Fruit fly (Drosophila melanogaster) whole organism, embryonic: ENCODE results near the gene Eip63F-1.

Source experiments
- Ada2b ChIP-seq: fragments of 200-800 bp; sonication (Bioruptor generic); IDR thresholded peaks from 2 replicates; pipeline ENCODE4 v1.3.6; 2022; ENCODE audit warnings: missing biosample characterization, missing genetic modification characterization
- CG10979 ChIP-seq: fragments of 200-800 bp; sonication (Bioruptor generic); optimal IDR thresholded peaks from 2 replicates; lab custom pipeline; 2018; ENCODE audit warnings: missing biosample characterization, mild to moderate bottlenecking, missing genetic modification characterization, moderate library complexity
- CG1233 ChIP-seq: fragments of 200-800 bp; sonication (Bioruptor generic); optimal IDR thresholded peaks from 4 replicates; lab custom pipeline; 2018; ENCODE audit warnings: missing biosample characterization, mild to moderate bottlenecking, missing genetic modification characterization
- CG13775 ChIP-seq: fragments of 200-800 bp; sonication (Bioruptor generic); optimal IDR thresholded peaks from 3 replicates; lab custom pipeline; 2017; ENCODE audit warnings: missing biosample characterization, mild to moderate bottlenecking, missing genetic modification characterization
- CG14710 ChIP-seq: fragments of 200-800 bp; sonication (Bioruptor generic); optimal IDR thresholded peaks from 3 replicates; lab custom pipeline; 2019; ENCODE audit warnings: missing biosample characterization, mild to moderate bottlenecking, missing genetic modification characterization, moderate library complexity
- CG15696 ChIP-seq: fragments of 200-800 bp; sonication (Bioruptor generic); optimal IDR thresholded peaks from 2 replicates; lab custom pipeline; 2019; ENCODE audit warnings: missing biosample characterization, mild to moderate bottlenecking, missing genetic modification characterization, moderate library complexity
- CG1603 ChIP-seq: fragments of 200-800 bp; sonication (Bioruptor generic); optimal IDR thresholded peaks from 2 replicates; lab custom pipeline; 2019; ENCODE audit warnings: missing biosample characterization, mild to moderate bottlenecking, missing genetic modification characterization, moderate library complexity
- CG17186 ChIP-seq: fragments of 200-800 bp; sonication (Bioruptor generic); optimal IDR thresholded peaks from 3 replicates; lab custom pipeline; 2017; ENCODE audit warnings: missing biosample characterization, missing genetic modification reagents, missing genetic modification characterization
- CG17829 ChIP-seq: fragments of 200-800 bp; optimal IDR thresholded peaks from 2 replicates; lab custom pipeline; 2019; ENCODE audit warnings: missing biosample characterization, mild to moderate bottlenecking, missing genetic modification characterization, moderate library complexity
- CG2202 ChIP-seq: fragments of 200-800 bp; sonication (Bioruptor generic); optimal IDR thresholded peaks from 2 replicates; lab custom pipeline; 2018; ENCODE audit warnings: missing biosample characterization, mild to moderate bottlenecking, missing genetic modification characterization
- CG2712 ChIP-seq: fragments of 200-800 bp; optimal IDR thresholded peaks from 3 replicates; lab custom pipeline; 2019; ENCODE audit warnings: missing biosample characterization, mild to moderate bottlenecking, missing genetic modification characterization, moderate library complexity
- CG3838 ChIP-seq: fragments of 200-800 bp; sonication (Bioruptor generic); optimal IDR thresholded peaks from 3 replicates; lab custom pipeline; 2016; ENCODE audit warnings: missing biosample characterization, missing genetic modification characterization
- CG3995 ChIP-seq: fragments of 200-800 bp; sonication (Bioruptor generic); optimal IDR thresholded peaks from 3 replicates; lab custom pipeline; 2016; ENCODE audit warnings: missing biosample characterization, missing genetic modification characterization
- CG8765 ChIP-seq: fragments of 200-800 bp; sonication (Bioruptor generic); IDR thresholded peaks from 2 replicates; pipeline ENCODE4 v1.3.6; 2022; ENCODE audit warnings: missing biosample characterization, missing genetic modification characterization
- CTCF ChIP-seq: fragments of 200-800 bp; sonication (Bioruptor generic); optimal IDR thresholded peaks from 2 replicates; lab custom pipeline; 2017; ENCODE audit warnings: missing biosample characterization, mild to moderate bottlenecking, missing genetic modification characterization, moderate library complexity
- D19A ChIP-seq: fragments of 200-800 bp; optimal IDR thresholded peaks from 3 replicates; lab custom pipeline; 2019; ENCODE audit warnings: missing biosample characterization, mild to moderate bottlenecking, missing genetic modification characterization, moderate library complexity
- Dip3 ChIP-seq: fragments of 200-800 bp; sonication (Bioruptor generic); optimal IDR thresholded peaks from 3 replicates; lab custom pipeline; 2016; ENCODE audit warnings: missing biosample characterization, missing genetic modification characterization
- Drgx ChIP-seq: fragments of 200-800 bp; sonication (Bioruptor generic); IDR thresholded peaks from 2 replicates; pipeline ENCODE4 v1.3.6; 2022; ENCODE audit warnings: missing biosample characterization, missing genetic modification characterization
- E2f1 ChIP-seq: fragments of 200-800 bp; sonication (Bioruptor generic); IDR thresholded peaks from 2 replicates; pipeline ENCODE4 v1.3.6; 2022; ENCODE audit warnings: missing biosample characterization, missing genetic modification characterization
- Ets65A ChIP-seq: fragments of 200-800 bp; sonication (Bioruptor generic); peaks from one replicate; lab custom pipeline; 2016; ENCODE audit warnings: missing biosample characterization, missing genetic modification characterization
- HLH3B ChIP-seq: fragments of 200-800 bp; sonication (Bioruptor generic); IDR thresholded peaks from 2 replicates; pipeline ENCODE4 v1.3.6; 2022; ENCODE audit warnings: missing biosample characterization, missing genetic modification characterization
- Nf-YC ChIP-seq: fragments of 200-800 bp; optimal IDR thresholded peaks from 3 replicates; lab custom pipeline; 2019; ENCODE audit warnings: missing biosample characterization, mild to moderate bottlenecking, missing genetic modification characterization, moderate library complexity
- Ravus ChIP-seq: fragments of 200-800 bp; sonication (Bioruptor generic); IDR thresholded peaks from 2 replicates; pipeline ENCODE4 v1.3.6; 2022; ENCODE audit warnings: missing biosample characterization, missing genetic modification characterization
- Sry-δ ChIP-seq: fragments of 200-800 bp; sonication (Bioruptor generic); optimal IDR thresholded peaks from 2 replicates; lab custom pipeline; 2016; ENCODE audit warnings: missing biosample characterization, missing genetic modification characterization
- Ssrp ChIP-seq: fragments of 200-800 bp; sonication (Bioruptor generic); optimal IDR thresholded peaks from 2 replicates; lab custom pipeline; 2018; ENCODE audit warnings: missing biosample characterization, mild to moderate bottlenecking, missing genetic modification characterization, moderate library complexity
- ase ChIP-seq: fragments of 200-800 bp; sonication (Bioruptor generic); IDR thresholded peaks from 3 replicates; pipeline ENCODE4 v1.3.6; 2022; ENCODE audit warnings: missing biosample characterization, missing genetic modification characterization
- az2 ChIP-seq: fragments of 200-800 bp; sonication (Bioruptor generic); optimal IDR thresholded peaks from 3 replicates; lab custom pipeline; 2016; ENCODE audit warnings: missing biosample characterization, missing genetic modification characterization
- crol ChIP-seq: fragments of 200-800 bp; sonication (Bioruptor generic); IDR thresholded peaks from 2 replicates; pipeline ENCODE4 v1.3.6; 2022; ENCODE audit warnings: missing biosample characterization, missing genetic modification characterization
- danr ChIP-seq: fragments of 200-800 bp; sonication (Bioruptor generic); IDR thresholded peaks from 2 replicates; pipeline ENCODE4 v1.3.6; 2022; ENCODE audit warnings: missing biosample characterization, missing genetic modification characterization
- dimm ChIP-seq: fragments of 200-800 bp; sonication (Bioruptor generic); IDR thresholded peaks from 2 replicates; pipeline ENCODE4 v1.3.6; 2022; ENCODE audit warnings: missing biosample characterization, missing genetic modification characterization
- dmrt11E ChIP-seq: fragments of 200-800 bp; sonication (Bioruptor generic); optimal IDR thresholded peaks from 3 replicates; lab custom pipeline; 2018; ENCODE audit warnings: missing biosample characterization, mild to moderate bottlenecking, missing genetic modification characterization, moderate library complexity
- eyg ChIP-seq: fragments of 200-800 bp; sonication (Bioruptor generic); optimal IDR thresholded peaks from 3 replicates; lab custom pipeline; 2016; ENCODE audit warnings: missing biosample characterization, missing genetic modification characterization
- fd3F ChIP-seq: fragments of 200-800 bp; sonication (Bioruptor generic); optimal IDR thresholded peaks from 2 replicates; lab custom pipeline; 2018; ENCODE audit warnings: missing biosample characterization, mild to moderate bottlenecking, missing genetic modification characterization, moderate library complexity
- gem ChIP-seq: fragments of 200-800 bp; sonication (Bioruptor generic); optimal IDR thresholded peaks from 2 replicates; lab custom pipeline; 2019; ENCODE audit warnings: missing biosample characterization, mild to moderate bottlenecking, missing genetic modification characterization, moderate library complexity
- phol ChIP-seq: fragments of 200-800 bp; sonication (Bioruptor generic); optimal IDR thresholded peaks from 3 replicates; lab custom pipeline; 2018; ENCODE audit warnings: missing biosample characterization, mild to moderate bottlenecking, missing genetic modification characterization, moderate library complexity
- pros ChIP-seq: fragments of 200-800 bp; sonication (Bioruptor generic); optimal IDR thresholded peaks from 3 replicates; lab custom pipeline; 2019; ENCODE audit warnings: missing biosample characterization, mild to moderate bottlenecking, missing genetic modification characterization, moderate library complexity
- sens ChIP-seq: fragments of 200-800 bp; sonication (Bioruptor generic); peaks from one replicate; lab custom pipeline; 2016; ENCODE audit warnings: missing biosample characterization, missing genetic modification characterization
- seq ChIP-seq: fragments of 200-800 bp; sonication (Bioruptor generic); IDR thresholded peaks from 2 replicates; pipeline ENCODE4 v1.3.6; 2022; ENCODE audit warnings: missing biosample characterization, missing genetic modification characterization
- so ChIP-seq: fragments of 200-800 bp; sonication (Bioruptor generic); IDR thresholded peaks from 3 replicates; pipeline ENCODE4 v1.3.6; 2022; ENCODE audit warnings: missing biosample characterization, missing genetic modification characterization
- sr ChIP-seq: fragments of 200-800 bp; sonication (Bioruptor generic); IDR thresholded peaks from 3 replicates; pipeline ENCODE4 v1.3.6; 2022; ENCODE audit warnings: missing biosample characterization, missing genetic modification characterization
- tin ChIP-seq: fragments of 200-800 bp; sonication (Bioruptor generic); optimal IDR thresholded peaks from 3 replicates; lab custom pipeline; 2016; ENCODE audit warnings: missing biosample characterization, missing genetic modification characterization
- tx ChIP-seq: fragments of 200-800 bp; sonication (Bioruptor generic); optimal IDR thresholded peaks from 2 replicates; lab custom pipeline; 2016; ENCODE audit warnings: missing biosample characterization, missing genetic modification characterization
- unpg ChIP-seq: fragments of 200-800 bp; sonication (Bioruptor generic); optimal IDR thresholded peaks from 3 replicates; lab custom pipeline; 2018; ENCODE audit warnings: missing biosample characterization, mild to moderate bottlenecking, missing genetic modification characterization, moderate library complexity
- z ChIP-seq: fragments of 200-800 bp; sonication (Bioruptor generic); IDR thresholded peaks from 3 replicates; pipeline ENCODE4 v1.3.6; 2022; ENCODE audit warnings: missing biosample characterization, missing genetic modification characterization
- zen ChIP-seq: fragments of 200-800 bp; sonication (Bioruptor generic); optimal IDR thresholded peaks from 3 replicates; lab custom pipeline; 2018; ENCODE audit warnings: missing biosample characterization, mild to moderate bottlenecking, missing genetic modification characterization, moderate library complexity
- zf30C ChIP-seq: fragments of 200-800 bp; sonication (Bioruptor generic); optimal IDR thresholded peaks from 3 replicates; lab custom pipeline; 2018; ENCODE audit warnings: missing biosample characterization, mild to moderate bottlenecking, missing genetic modification characterization

The Eip63F-1 gene

DNA sequence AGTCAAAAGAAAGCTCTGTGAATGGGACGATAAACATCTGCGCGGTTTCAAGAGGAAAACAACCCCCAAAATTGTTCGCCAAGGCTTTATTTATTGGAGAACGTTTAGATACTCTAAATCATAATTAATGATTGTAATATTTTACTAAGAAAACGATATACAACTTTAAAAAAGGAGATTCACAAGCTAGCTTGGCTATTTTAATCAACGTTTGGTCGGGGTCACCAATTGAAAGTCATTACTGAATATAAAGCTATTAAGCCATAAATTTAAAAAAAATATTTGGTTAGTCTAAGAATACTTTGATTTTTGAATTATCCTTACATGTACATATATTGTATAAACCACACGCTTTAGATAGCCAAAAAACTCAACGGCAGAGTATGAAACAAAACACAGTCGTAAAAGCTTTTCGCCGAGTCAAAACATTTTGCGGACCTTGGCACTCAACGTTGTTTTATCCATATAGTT lies 43.2 kb downstream of the Eip63F-1 start, which contains the start of gene Fie (continued):
- TF ChIP-seq Sry-δ, result no peak
- TF ChIP-seq D19A (tag; lab: Kevin White, UChicago), result peak; percentile 94
- TF ChIP-seq Ravus (GFP tag; lab: Robert Waterston, UW), result no peak
- peak; percentile 43; the same call in 1 of the 2 replicates for TF ChIP-seq E2f1
- no peak for TF ChIP-seq ase

DNA sequence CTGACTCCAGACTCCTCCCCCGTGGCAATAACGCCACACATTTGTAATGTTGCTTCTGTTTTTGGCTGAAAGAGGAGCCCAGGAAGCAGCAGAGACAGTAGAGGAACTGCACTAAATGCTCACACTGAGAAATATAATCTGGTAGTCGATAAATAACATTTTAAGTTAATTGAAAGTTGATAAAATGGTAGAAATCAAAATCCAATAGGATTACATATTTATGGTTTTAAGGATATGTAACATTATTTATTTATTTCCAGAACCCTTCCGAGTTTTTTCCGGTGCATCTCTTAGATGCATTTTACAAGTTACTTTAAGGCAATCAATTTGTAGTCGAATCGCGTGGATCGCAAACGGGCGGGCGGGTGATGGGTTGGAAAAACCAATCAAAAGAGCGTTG lies 44.6 kb downstream of the Eip63F-1 start:
- TF ChIP-seq sens (peak; percentile 69), CG1603 (tag; lab: Kevin White, UChicago) (peak; percentile 7), sr (GFP tag; lab: Robert Waterston, UW) (no peak), dmrt11E (tag; lab: Kevin White, UChicago) (peak; percentile 27), so (GFP tag; lab: Robert Waterston, UW) (no peak), CG2202 (no peak), Dip3 (GFP tag; lab: Kevin White, UChicago) (no peak), zen (tag; lab: Kevin White, UChicago) (no peak), CG17186 (GFP tag; lab: Kevin White, UChicago) (no peak), Drgx (GFP tag; lab: Robert Waterston, UW) (no peak), CG3995 (no peak), CG3838 (GFP tag; lab: Kevin White, UChicago) (no peak), CG17829 (tag; lab: Kevin White, UChicago) (no peak)

DNA sequence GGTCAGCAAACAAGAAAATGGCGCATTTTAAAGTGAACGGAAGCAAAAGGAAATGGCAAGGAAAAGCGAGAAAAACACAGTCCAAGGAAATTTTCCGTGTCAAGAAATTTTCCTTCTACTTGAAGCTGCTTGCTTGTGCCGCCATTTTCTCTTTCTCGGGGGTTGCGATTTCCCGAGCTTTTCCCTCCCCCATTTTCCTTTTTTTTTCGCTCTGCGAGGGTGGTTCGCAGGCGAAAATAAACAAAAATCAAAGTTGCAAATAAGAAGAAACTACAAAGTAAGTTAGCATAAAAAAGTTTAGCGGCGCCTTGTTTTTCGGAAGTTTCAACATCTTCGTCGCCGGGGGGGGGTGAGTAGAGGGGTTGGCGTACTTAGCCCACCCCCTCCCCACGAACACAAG lies 48.0 kb downstream of the Eip63F-1 start:
- no peak for TF ChIP-seq zf30C (GFP tag; lab: Kevin White, UChicago)
- TF ChIP-seq crol, result 0 out of 2 replicates have a peak, but pooled peaks have one; percentile 16
- TF ChIP-seq CG14710 (tag; lab: Kevin White, UChicago), result no peak
- TF ChIP-seq CG1233 (GFP tag; lab: Kevin White, UChicago), result no peak
- TF ChIP-seq fd3F (GFP tag; lab: Kevin White, UChicago), result no peak
- no peak for TF ChIP-seq eyg (GFP tag; lab: Kevin White, UChicago)
- peak; percentile 63 for TF ChIP-seq Nf-YC (tag; lab: Kevin White, UChicago)
- no peak for TF ChIP-seq Ada2b (GFP tag; lab: Robert Waterston, UW)
- no peak for TF ChIP-seq tx (GFP tag; lab: Kevin White, UChicago)
- TF ChIP-seq pros (GFP tag; lab: Kevin White, UChicago), result peak; percentile 65
- TF ChIP-seq z (GFP tag; lab: Robert Waterston, UW), result 0 out of 3 replicates have a peak, but pooled peaks have one; percentile 14
- peak; percentile 31; the same call in 1 of the 2 replicates for TF ChIP-seq seq (GFP tag; lab: Robert Waterston, UW)

DNA sequence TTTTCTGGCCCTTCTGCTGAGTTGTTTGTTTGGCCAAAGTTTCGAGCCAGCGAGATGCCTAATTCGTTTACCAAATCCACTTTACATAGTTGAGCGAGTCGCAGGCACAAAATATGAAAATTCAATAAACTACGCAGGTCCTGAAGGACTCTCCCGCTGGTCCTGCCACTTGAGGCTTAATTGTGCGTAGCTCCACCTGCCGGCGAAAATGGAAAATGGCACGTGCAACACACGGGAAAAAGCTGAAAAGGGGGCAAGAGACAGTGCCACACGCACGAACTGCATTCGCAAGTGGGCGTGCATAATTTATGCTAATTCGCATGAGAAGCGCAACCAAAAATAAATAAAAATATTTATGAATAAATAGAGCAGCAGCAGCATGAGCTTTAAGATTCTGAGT lies 49.5 kb downstream of the Eip63F-1 start:
- TF ChIP-seq tin (GFP tag; lab: Kevin White, UChicago) (no peak), CTCF (GFP tag; lab: Kevin White, UChicago) (peak; percentile 74), Ets65A (GFP tag; lab: Kevin White, UChicago) (peak; percentile 41)

DNA sequence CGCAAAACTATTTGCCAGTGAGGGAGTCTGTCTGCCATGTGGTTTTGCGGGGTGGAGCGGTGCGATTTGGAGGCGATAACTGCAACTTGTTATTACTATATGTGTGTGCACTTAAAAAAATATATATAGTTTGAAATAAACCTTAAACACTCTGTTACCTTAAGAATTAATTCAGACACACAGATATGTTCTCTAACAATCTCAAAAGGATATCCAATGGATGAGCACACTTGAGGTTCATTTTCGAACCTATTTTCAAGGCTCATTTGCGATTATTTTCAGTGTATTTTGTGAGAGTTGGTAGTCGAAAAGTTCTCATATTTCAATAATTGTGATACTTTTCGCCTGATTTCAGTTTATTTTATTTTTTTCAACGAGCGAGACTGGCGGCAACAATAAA lies 53.4 kb downstream of the Eip63F-1 start:
- TF ChIP-seq az2 (GFP tag; lab: Kevin White, UChicago) (peak; percentile 22), sens (peak; percentile 75), CG14710 (tag; lab: Kevin White, UChicago) (peak; percentile 15), unpg (GFP tag; lab: Kevin White, UChicago) (peak; percentile 23), HLH3B (GFP tag; lab: Robert Waterston, UW) (0 out of 2 replicates have a peak, but pooled peaks have one; percentile 9), CG8765 (no peak), phol (tag; lab: Kevin White, UChicago) (peak; percentile 40), CG15696 (tag; lab: Kevin White, UChicago) (peak; percentile 17), CG2712 (tag; lab: Kevin White, UChicago) (peak; percentile 24), danr (no peak), CG10979 (tag; lab: Kevin White, UChicago) (peak; percentile 56), CG13775 (peak; percentile 6), CG2202 (peak; percentile 16), gem (tag; lab: Kevin White, UChicago) (peak; percentile 38), zen (tag; lab: Kevin White, UChicago) (peak; percentile 14), Ssrp (tag; lab: Kevin White, UChicago) (peak; percentile 6), dimm (GFP tag; lab: Robert Waterston, UW) (no peak)
